Fruit fly (Drosophila melanogaster) whole organism, prepupa: ENCODE results near the gene CG5946.

Source experiments
- Blimp-1 ChIP-seq: fragments of 200-800 bp; sonication (Bioruptor generic); optimal IDR thresholded peaks from 3 replicates; lab custom pipeline; 2017; ENCODE audit warnings: missing biosample characterization, missing genetic modification characterization, mild to moderate bottlenecking, moderate library complexity, missing genetic modification reagents
- CG10669 ChIP-seq: fragments of 200-800 bp; sonication (Bioruptor generic); optimal IDR thresholded peaks from 3 replicates; lab custom pipeline; 2018; ENCODE audit warnings: missing biosample characterization, mild to moderate bottlenecking, missing genetic modification characterization, moderate library complexity
- CG11294 ChIP-seq: fragments of 200-800 bp; sonication (Bioruptor generic); IDR thresholded peaks from 2 replicates; pipeline ENCODE4 v1.3.6; 2022; ENCODE audit warnings: missing biosample characterization, missing genetic modification characterization
- CG11902 ChIP-seq: fragments of 200-800 bp; sonication (Bioruptor generic); optimal IDR thresholded peaks from 3 replicates; lab custom pipeline; 2016; ENCODE audit warnings: missing biosample characterization, missing genetic modification characterization
- CG15336 ChIP-seq: fragments of 200-800 bp; sonication (Bioruptor generic); IDR thresholded peaks from 2 replicates; pipeline ENCODE4 v1.3.6; 2022; ENCODE audit warnings: missing biosample characterization, missing genetic modification characterization
- CG1621 ChIP-seq: fragments of 200-800 bp; sonication (Bioruptor generic); optimal IDR thresholded peaks from 3 replicates; lab custom pipeline; 2018; ENCODE audit warnings: missing biosample characterization, mild to moderate bottlenecking, missing genetic modification characterization
- CG16779 ChIP-seq: fragments of 200-800 bp; sonication (Bioruptor generic); optimal IDR thresholded peaks from 3 replicates; lab custom pipeline; 2017; ENCODE audit warnings: missing biosample characterization, mild to moderate bottlenecking, missing genetic modification characterization
- CG31627 ChIP-seq: fragments of 200-800 bp; sonication (Bioruptor generic); optimal IDR thresholded peaks from 3 replicates; lab custom pipeline; 2016; ENCODE audit warnings: missing biosample characterization, missing genetic modification characterization
- CG34406 ChIP-seq: fragments of 200-800 bp; sonication (Bioruptor generic); optimal IDR thresholded peaks from 3 replicates; lab custom pipeline; 2016; ENCODE audit warnings: missing biosample characterization, missing genetic modification characterization
- CG3919 ChIP-seq: fragments of 200-800 bp; sonication (Bioruptor generic); optimal IDR thresholded peaks from 3 replicates; lab custom pipeline; 2016; ENCODE audit warnings: missing biosample characterization, missing genetic modification characterization
- CG4318 ChIP-seq: fragments of 200-800 bp; sonication (Bioruptor generic); optimal IDR thresholded peaks from 3 replicates; lab custom pipeline; 2017; ENCODE audit warnings: missing biosample characterization, mild to moderate bottlenecking, missing genetic modification characterization
- CG6163 ChIP-seq: fragments of 200-800 bp; sonication (Bioruptor generic); IDR thresholded peaks from 3 replicates; pipeline ENCODE4 v1.3.6; 2022; ENCODE audit warnings: missing biosample characterization, missing genetic modification characterization
- CG6276 ChIP-seq: fragments of 200-800 bp; sonication (Bioruptor generic); optimal IDR thresholded peaks from 2 replicates; lab custom pipeline; 2017; ENCODE audit warnings: missing biosample characterization, mild to moderate bottlenecking, missing genetic modification characterization
- CG6808 ChIP-seq: fragments of 200-800 bp; sonication (Bioruptor generic); optimal IDR thresholded peaks from 3 replicates; lab custom pipeline; 2017; ENCODE audit warnings: missing biosample characterization, missing genetic modification characterization, mild to moderate bottlenecking, moderate library complexity, missing genetic modification reagents
- CG8119 ChIP-seq: fragments of 200-800 bp; sonication (Bioruptor generic); IDR thresholded peaks from 3 replicates; pipeline ENCODE4 v1.3.6; 2022; ENCODE audit warnings: missing biosample characterization, missing genetic modification characterization
- CG8319 ChIP-seq: fragments of 200-800 bp; sonication (Bioruptor generic); optimal IDR thresholded peaks from 3 replicates; lab custom pipeline; 2016; ENCODE audit warnings: missing biosample characterization, missing genetic modification characterization
- Eip75B ChIP-seq: fragments of 200-800 bp; sonication (Bioruptor generic); optimal IDR thresholded peaks from 3 replicates; lab custom pipeline; 2016; ENCODE audit warnings: missing biosample characterization, missing genetic modification characterization
- Eip78C ChIP-seq: fragments of 200-800 bp; sonication (Bioruptor generic); peaks from one replicate; lab custom pipeline; 2016; ENCODE audit warnings: missing biosample characterization, missing genetic modification characterization
- Eip93F ChIP-seq: fragments of 200-800 bp; sonication (Bioruptor generic); optimal IDR thresholded peaks from 2 replicates; lab custom pipeline; 2016; ENCODE audit warnings: missing biosample characterization, mild to moderate bottlenecking, missing genetic modification characterization
- Ets21C ChIP-seq: fragments of 200-800 bp; sonication (Bioruptor generic); optimal IDR thresholded peaks from 3 replicates; lab custom pipeline; 2016; ENCODE audit warnings: missing biosample characterization, missing genetic modification characterization
- Hr39 ChIP-seq: fragments of 200-800 bp; sonication (Bioruptor generic); optimal IDR thresholded peaks from 2 replicates; lab custom pipeline; 2016; ENCODE audit warnings: missing biosample characterization, missing genetic modification characterization
- Hr4 ChIP-seq: fragments of 200-800 bp; sonication (Bioruptor generic); optimal IDR thresholded peaks from 3 replicates; lab custom pipeline; 2016; ENCODE audit warnings: missing biosample characterization, missing genetic modification characterization
- Lpt ChIP-seq: fragments of 200-800 bp; sonication (Bioruptor generic); optimal IDR thresholded peaks from 3 replicates; lab custom pipeline; 2016; ENCODE audit warnings: missing biosample characterization, missing genetic modification characterization
- Met ChIP-seq: fragments of 200-800 bp; sonication (Bioruptor generic); optimal IDR thresholded peaks from 3 replicates; lab custom pipeline; 2016; ENCODE audit warnings: missing biosample characterization, missing genetic modification characterization
- Smox ChIP-seq: fragments of 200-800 bp; sonication (Bioruptor generic); optimal IDR thresholded peaks from 3 replicates; lab custom pipeline; 2016; ENCODE audit warnings: missing biosample characterization, missing genetic modification characterization
- Sox15 ChIP-seq: fragments of 200-800 bp; sonication (Bioruptor generic); optimal IDR thresholded peaks from 3 replicates; lab custom pipeline; 2016; ENCODE audit warnings: missing biosample characterization, missing genetic modification characterization
- achi ChIP-seq: fragments of 200-800 bp; sonication (Bioruptor generic); optimal IDR thresholded peaks from 3 replicates; lab custom pipeline; 2016; ENCODE audit warnings: missing biosample characterization, missing genetic modification characterization
- acj6 ChIP-seq: fragments of 200-800 bp; sonication (Bioruptor generic); optimal IDR thresholded peaks from 3 replicates; lab custom pipeline; 2016; ENCODE audit warnings: missing biosample characterization, missing genetic modification characterization
- cyc ChIP-seq: fragments of 200-800 bp; sonication (Bioruptor generic); optimal IDR thresholded peaks from 3 replicates; lab custom pipeline; 2016; ENCODE audit warnings: missing biosample characterization, missing genetic modification characterization
- dac ChIP-seq: fragments of 200-800 bp; sonication (Bioruptor generic); optimal IDR thresholded peaks from 2 replicates; lab custom pipeline; 2017; ENCODE audit warnings: missing biosample characterization, mild to moderate bottlenecking, missing genetic modification characterization
- dsx ChIP-seq: fragments of 200-800 bp; optimal IDR thresholded peaks from 3 replicates; lab custom pipeline; 2019; ENCODE audit warnings: missing biosample characterization, mild to moderate bottlenecking, missing genetic modification characterization, moderate library complexity; ENCODE audit not compliant: poor library complexity, severe bottlenecking
- esn ChIP-seq: fragments of 200-800 bp; sonication (Bioruptor generic); optimal IDR thresholded peaks from 2 replicates; lab custom pipeline; 2016; ENCODE audit warnings: missing biosample characterization, mild to moderate bottlenecking, missing genetic modification characterization, moderate library complexity
- fd59A ChIP-seq: fragments of 200-800 bp; sonication (Bioruptor generic); optimal IDR thresholded peaks from 2 replicates; lab custom pipeline; 2017; ENCODE audit warnings: missing biosample characterization, mild to moderate bottlenecking, missing genetic modification characterization, missing genetic modification reagents
- net ChIP-seq: fragments of 200-800 bp; sonication (Bioruptor generic); optimal IDR thresholded peaks from 3 replicates; lab custom pipeline; 2016; ENCODE audit warnings: missing biosample characterization, missing genetic modification characterization
- pdm3 ChIP-seq: fragments of 200-800 bp; sonication (Bioruptor generic); optimal IDR thresholded peaks from 3 replicates; lab custom pipeline; 2016; ENCODE audit warnings: missing biosample characterization, missing genetic modification characterization
- salr ChIP-seq, 2 experiments: fragments of 200-800 bp; sonication (Bioruptor generic); optimal IDR thresholded peaks; 3 replicates each; lab custom pipeline; 2016 to 2018; ENCODE audit warnings: missing biosample characterization in 2 of 2, missing genetic modification characterization in 2 of 2, mild to moderate bottlenecking in 1 of 2
- ss ChIP-seq, 2 experiments: fragments of 200-800 bp; sonication (Bioruptor generic); optimal IDR thresholded peaks; 2 replicates in 1 of 2; 3 replicates in 1 of 2; lab custom pipeline; 2017 to 2018; ENCODE audit warnings: mild to moderate bottlenecking in 2 of 2, missing biosample characterization in 2 of 2, missing genetic modification characterization in 2 of 2, moderate library complexity in 1 of 2
- svp ChIP-seq: fragments of 200-800 bp; sonication (Bioruptor generic); peaks from one replicate; lab custom pipeline; 2016; ENCODE audit warnings: missing biosample characterization, missing genetic modification characterization
- vri ChIP-seq: fragments of 200-800 bp; sonication (Bioruptor generic); optimal IDR thresholded peaks from 3 replicates; lab custom pipeline; 2016; ENCODE audit warnings: missing biosample characterization, mild to moderate bottlenecking, missing genetic modification characterization

CG5946 gene

DNA sequence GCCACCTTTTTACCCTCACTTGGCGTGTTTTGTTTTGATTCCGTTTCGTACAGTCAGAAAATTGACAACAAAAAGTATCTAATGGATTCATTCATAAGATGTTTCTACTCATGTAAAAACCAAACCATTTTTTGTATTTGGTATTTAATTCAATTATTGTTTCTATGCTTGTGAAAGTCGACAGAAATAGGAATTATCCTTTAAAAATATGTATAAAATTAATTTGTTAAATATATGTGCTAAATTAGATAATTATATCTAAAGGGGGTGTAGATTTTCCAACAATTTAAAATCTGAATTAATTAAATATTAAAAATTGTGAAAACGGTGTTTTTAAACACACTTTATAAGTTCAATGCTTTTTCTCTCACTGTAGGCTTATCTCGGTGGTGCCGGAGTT, 41.5 kb upstream of the CG5946 start (continued):
- no peak for TF ChIP-seq Ets21C (GFP tag; lab: Kevin White, UChicago)
- no peak for TF ChIP-seq pdm3 (GFP tag; lab: Kevin White, UChicago)
- no peak for TF ChIP-seq esn
- TF ChIP-seq CG6163: no peak
- TF ChIP-seq net (GFP tag; lab: Kevin White, UChicago): no peak
- TF ChIP-seq CG6808 (GFP tag; lab: Kevin White, UChicago): peak; percentile 13
- no peak for TF ChIP-seq vri
- TF ChIP-seq acj6 (GFP tag; lab: Kevin White, UChicago): no peak
- TF ChIP-seq CG16779 (tag; lab: Kevin White, UChicago): no peak
- no peak for TF ChIP-seq cyc (GFP tag; lab: Kevin White, UChicago)
- no peak for TF ChIP-seq CG8119 (GFP tag; lab: Robert Waterston, UW)
- no peak for TF ChIP-seq CG1621 (tag; lab: Kevin White, UChicago)
- TF ChIP-seq Hr4 (GFP tag; lab: Kevin White, UChicago): no peak
- TF ChIP-seq Eip75B: no peak
- no peak for TF ChIP-seq CG15336
- no peak for TF ChIP-seq Eip93F (GFP tag; lab: Kevin White, UChicago)
- no peak for TF ChIP-seq Met
- peak; percentile 8 for TF ChIP-seq dsx (GFP tag; lab: Kevin White, UChicago)
- peak in 1 of 2 experiments; percentile 36 for TF ChIP-seq ss (GFP tag; optimal IDR thresholded peaks at IDR 0.05; lab: Kevin White, UChicago)
- no peak for TF ChIP-seq CG11294 (GFP tag; lab: Robert Waterston, UW)
- TF ChIP-seq Lpt (GFP tag; lab: Kevin White, UChicago): no peak
- no peak for TF ChIP-seq CG3919
- TF ChIP-seq CG11902 (GFP tag; lab: Kevin White, UChicago): no peak
- no peak for TF ChIP-seq CG10669 (GFP tag; lab: Kevin White, UChicago)
- no peak for TF ChIP-seq Sox15
- TF ChIP-seq Blimp-1 (GFP tag; lab: Kevin White, UChicago): no peak
- no peak for TF ChIP-seq Hr39 (GFP tag; lab: Kevin White, UChicago)
- no peak for TF ChIP-seq CG6276
- peak; percentile 43 for TF ChIP-seq svp (GFP tag; lab: Kevin White, UChicago)
- no peak for TF ChIP-seq CG34406 (GFP tag; lab: Kevin White, UChicago)
- no peak for TF ChIP-seq salr (GFP tag; optimal IDR thresholded peaks at IDR 0.05; lab: Kevin White, UChicago)
- TF ChIP-seq, all 60 proteins: peak for 8

DNA sequence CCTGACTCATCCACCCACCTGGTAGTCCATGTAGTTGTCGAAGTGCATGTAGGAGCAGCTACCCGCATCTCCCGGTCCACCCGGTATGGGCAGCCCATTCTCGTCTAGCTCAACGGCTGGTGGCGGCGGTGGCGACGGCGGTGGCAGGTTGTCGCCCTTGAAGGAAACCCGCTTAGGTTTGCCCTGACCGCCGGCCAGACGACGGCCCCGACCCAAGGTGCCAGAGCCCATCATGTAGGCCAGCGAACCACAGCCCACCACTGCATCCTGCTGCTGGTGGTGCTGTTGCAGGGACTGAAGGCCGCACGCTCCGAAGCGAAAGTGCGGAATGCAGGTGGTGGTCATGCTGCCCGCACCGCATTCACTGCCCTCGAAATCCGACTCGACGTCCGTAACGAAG, 40.2 kb upstream of the CG5946 start:
- TF ChIP-seq achi (GFP tag; lab: Kevin White, UChicago): no peak
- TF ChIP-seq dsx (GFP tag; lab: Kevin White, UChicago): no peak
- no peak for TF ChIP-seq Met
- no peak for TF ChIP-seq CG31627 (GFP tag; lab: Kevin White, UChicago)
- no peak for TF ChIP-seq CG4318
- TF ChIP-seq Smox: no peak
- no peak for TF ChIP-seq svp (GFP tag; lab: Kevin White, UChicago)
- no peak for TF ChIP-seq dac (GFP tag; lab: Kevin White, UChicago)
- TF ChIP-seq CG8319: no peak

dm6 chr3L:11858745-11859144, 36.7 kb upstream of the CG5946 start:
- no peak for TF ChIP-seq ss (GFP tag; optimal IDR thresholded peaks at IDR 0.05; lab: Kevin White, UChicago)
- TF ChIP-seq Eip78C (GFP tag; lab: Kevin White, UChicago): peak; percentile 19
- TF ChIP-seq svp (GFP tag; lab: Kevin White, UChicago): peak; percentile 50

DNA sequence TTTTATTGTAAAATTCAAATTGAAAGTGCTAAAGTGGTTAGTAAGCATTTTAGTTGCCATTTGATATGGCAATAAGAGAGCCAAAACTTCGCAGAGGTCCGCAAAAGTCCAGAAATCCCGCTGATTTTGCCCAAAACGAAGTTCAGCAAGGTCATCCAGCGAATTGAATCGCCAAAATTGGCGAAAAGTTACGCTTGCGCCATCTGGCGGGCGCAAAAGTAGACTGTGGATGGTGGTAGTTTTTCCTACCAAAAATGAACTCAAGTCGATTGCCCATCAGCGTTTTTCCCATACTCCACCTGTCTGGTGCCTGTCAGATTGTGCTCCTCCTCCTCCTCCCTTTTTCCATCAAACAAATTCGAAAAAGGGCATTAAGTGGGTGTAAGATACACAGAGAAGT, 30.8 kb upstream of the CG5946 start:
- TF ChIP-seq ss (GFP tag; optimal IDR thresholded peaks at IDR 0.05; lab: Kevin White, UChicago) (no peak), fd59A (GFP tag; lab: Kevin White, UChicago) (no peak), CG8119 (GFP tag; lab: Robert Waterston, UW) (no peak), svp (GFP tag; lab: Kevin White, UChicago) (peak; percentile 2)
- TF ChIP-seq, all 60 proteins: peak for 1
